Worm (Caenorhabditis elegans) whole organism, mixed stage, embryonic: ENCODE results near the gene F42A9.3.

Experiments used
- M03D4.4 ChIP-seq: sonication (generic microtip); optimal IDR thresholded peaks from 2 replicates; lab custom pipeline; 2017; ENCODE audit warnings: mild to moderate bottlenecking, missing genetic modification characterization, missing compliant biosample characterization
- bed-3 ChIP-seq: fragments of 200-800 bp; sonication (Bioruptor generic); optimal IDR thresholded peaks from 3 replicates; lab custom pipeline; 2018; ENCODE audit warnings: mild to moderate bottlenecking, missing genetic modification characterization, moderate library complexity, missing compliant biosample characterization
- blmp-1 ChIP-seq: fragments of 150-350 bp; optimal IDR thresholded peaks from 2 replicates; lab custom pipeline; 2014; ENCODE audit warnings: missing biosample characterization, missing genetic modification characterization
- ceh-39 ChIP-seq: fragments of 150-350 bp; optimal IDR thresholded peaks from 2 replicates; lab custom pipeline; 2014; ENCODE audit warnings: missing biosample characterization, missing genetic modification characterization
- ceh-43 ChIP-seq: fragments of 200-800 bp; sonication (Bioruptor generic); optimal IDR thresholded peaks from 2 replicates; lab custom pipeline; 2018; ENCODE audit warnings: mild to moderate bottlenecking, missing genetic modification characterization, moderate library complexity, missing compliant biosample characterization
- ceh-83 ChIP-seq: fragments of 200-800 bp; sonication (Bioruptor generic); optimal IDR thresholded peaks from 2 replicates; lab custom pipeline; 2018; ENCODE audit warnings: mild to moderate bottlenecking, missing genetic modification characterization, missing compliant biosample characterization
- ces-1 ChIP-seq: fragments of 150-350 bp; optimal IDR thresholded peaks from 2 replicates; lab custom pipeline; 2014; ENCODE audit warnings: missing biosample characterization, missing genetic modification reagents, missing genetic modification characterization
- cnd-1 ChIP-seq: fragments of 200-800 bp; sonication (Bioruptor generic); optimal IDR thresholded peaks from 2 replicates; lab custom pipeline; 2018; ENCODE audit warnings: mild to moderate bottlenecking, missing genetic modification characterization, missing compliant biosample characterization
- drap-1 ChIP-seq: fragments of 200-800 bp; sonication (Bioruptor generic); optimal IDR thresholded peaks from 3 replicates; lab custom pipeline; 2018; ENCODE audit warnings: mild to moderate bottlenecking, missing genetic modification characterization, missing compliant biosample characterization
- elt-1 ChIP-seq: sonication (generic microtip); optimal IDR thresholded peaks from 2 replicates; lab custom pipeline; 2017; ENCODE audit warnings: missing genetic modification characterization, mild to moderate bottlenecking, missing compliant biosample characterization, antibody characterized with exemption, moderate library complexity, borderline replicate concordance; ENCODE audit not compliant: insufficient read depth
- elt-3 ChIP-seq: fragments of 150-350 bp; optimal IDR thresholded peaks from 2 replicates; lab custom pipeline; 2014; ENCODE audit warnings: missing biosample characterization, missing genetic modification characterization
- flh-1 ChIP-seq: fragments of 200-800 bp; sonication (Bioruptor generic); optimal IDR thresholded peaks from 2 replicates; lab custom pipeline; 2018; ENCODE audit warnings: mild to moderate bottlenecking, missing genetic modification characterization, moderate library complexity, missing compliant biosample characterization
- ham-2 ChIP-seq: fragments of 200-800 bp; sonication (Bioruptor generic); optimal IDR thresholded peaks from 2 replicates; lab custom pipeline; 2018; ENCODE audit warnings: mild to moderate bottlenecking, missing genetic modification characterization, missing compliant biosample characterization
- hlh-1 ChIP-seq: fragments of 150-350 bp; optimal IDR thresholded peaks from 2 replicates; lab custom pipeline; 2014; ENCODE audit warnings: missing biosample characterization, missing genetic modification reagents, missing genetic modification characterization
- lin-13 ChIP-seq: fragments of 150-350 bp; optimal IDR thresholded peaks from 2 replicates; lab custom pipeline; 2014; ENCODE audit warnings: missing biosample characterization, missing genetic modification characterization
- lin-32 ChIP-seq: fragments of 200-800 bp; sonication (Bioruptor generic); optimal IDR thresholded peaks from 2 replicates; lab custom pipeline; 2018; ENCODE audit warnings: mild to moderate bottlenecking, missing genetic modification characterization, missing compliant biosample characterization
- lsy-2 ChIP-seq: fragments of 150-350 bp; optimal IDR thresholded peaks from 2 replicates; lab custom pipeline; 2014; ENCODE audit warnings: missing biosample characterization, missing genetic modification characterization
- mab-5 ChIP-seq: fragments of 150-350 bp; optimal IDR thresholded peaks from 2 replicates; lab custom pipeline; 2014; ENCODE audit warnings: missing biosample characterization, missing genetic modification characterization
- mep-1 ChIP-seq: fragments of 150-350 bp; optimal IDR thresholded peaks from 2 replicates; lab custom pipeline; 2017; ENCODE audit warnings: missing biosample characterization, missing genetic modification reagents, missing genetic modification characterization, inconsistent platforms
- mls-2 ChIP-seq: sonication (generic microtip); optimal IDR thresholded peaks from 2 replicates; lab custom pipeline; 2016; ENCODE audit warnings: mild to moderate bottlenecking, missing genetic modification characterization, moderate library complexity, missing compliant biosample characterization
- nhr-12 ChIP-seq: fragments of 150-350 bp; optimal IDR thresholded peaks from 2 replicates; lab custom pipeline; 2014; ENCODE audit warnings: missing biosample characterization, missing genetic modification characterization
- nhr-2 ChIP-seq: fragments of 150-350 bp; optimal IDR thresholded peaks from 2 replicates; lab custom pipeline; 2014; ENCODE audit warnings: missing biosample characterization, missing genetic modification characterization
- nhr-237 ChIP-seq: fragments of 150-350 bp; optimal IDR thresholded peaks from 2 replicates; lab custom pipeline; 2014; ENCODE audit warnings: missing biosample characterization, missing genetic modification characterization
- nhr-28 ChIP-seq: fragments of 150-350 bp; optimal IDR thresholded peaks from 2 replicates; lab custom pipeline; 2014; ENCODE audit warnings: missing biosample characterization, missing genetic modification characterization
- nhr-76 ChIP-seq: sonication (generic microtip); optimal IDR thresholded peaks from 2 replicates; lab custom pipeline; 2017; ENCODE audit warnings: missing biosample characterization, missing genetic modification characterization
- pha-4 ChIP-seq: fragments of 150-350 bp; optimal IDR thresholded peaks from 2 replicates; lab custom pipeline; 2018; ENCODE audit warnings: missing biosample characterization, missing genetic modification reagents, missing genetic modification characterization
- sem-2 ChIP-seq: fragments of 200-800 bp; sonication (Bioruptor generic); optimal IDR thresholded peaks from 2 replicates; lab custom pipeline; 2018; ENCODE audit warnings: mild to moderate bottlenecking, missing genetic modification characterization, missing compliant biosample characterization
- snpc-4 ChIP-seq: fragments of 150-350 bp; optimal IDR thresholded peaks from 2 replicates; lab custom pipeline; 2014; ENCODE audit warnings: missing biosample characterization, missing genetic modification characterization
- sptf-1 ChIP-seq: sonication (generic microtip); optimal IDR thresholded peaks from 2 replicates; lab custom pipeline; 2017; ENCODE audit warnings: mild to moderate bottlenecking, missing genetic modification characterization, moderate library complexity, missing compliant biosample characterization
- tbx-8 ChIP-seq: fragments of 200-800 bp; sonication (Bioruptor generic); optimal IDR thresholded peaks from 2 replicates; lab custom pipeline; 2018; ENCODE audit warnings: mild to moderate bottlenecking, missing genetic modification characterization, moderate library complexity, missing compliant biosample characterization
- unc-120 ChIP-seq: sonication (generic microtip); optimal IDR thresholded peaks from 2 replicates; lab custom pipeline; 2017; ENCODE audit warnings: missing genetic modification characterization, missing compliant biosample characterization; ENCODE audit not compliant: poor library complexity, severe bottlenecking
- unc-39 ChIP-seq: fragments of 150-350 bp; optimal IDR thresholded peaks from 2 replicates; lab custom pipeline; 2014; ENCODE audit warnings: missing biosample characterization, missing genetic modification characterization
- unc-62 ChIP-seq: fragments of 150-350 bp; optimal IDR thresholded peaks from 2 replicates; lab custom pipeline; 2014; ENCODE audit warnings: missing biosample characterization, missing genetic modification reagents, missing genetic modification characterization
- zip-8 ChIP-seq: fragments of 150-350 bp; optimal IDR thresholded peaks from 2 replicates; lab custom pipeline; 2014; ENCODE audit warnings: missing biosample characterization, missing genetic modification characterization
- ztf-11 ChIP-seq: fragments of 150-350 bp; optimal IDR thresholded peaks from 2 replicates; lab custom pipeline; 2014; ENCODE audit warnings: missing biosample characterization, missing genetic modification characterization

The F42A9.3 gene

ce11 chrIV:8618698-8619097 lies 1.6 kb downstream of the F42A9.3 start, which contains the start of gene F42A9.8:
F42A9.8 (minus strand) TSS chrIV:8618785.
- TF ChIP-seq mep-1 (tag; lab: Kevin White, UChicago) (peak; percentile 55), M03D4.4 (tag; lab: Kevin White, UChicago) (no peak)

DNA sequence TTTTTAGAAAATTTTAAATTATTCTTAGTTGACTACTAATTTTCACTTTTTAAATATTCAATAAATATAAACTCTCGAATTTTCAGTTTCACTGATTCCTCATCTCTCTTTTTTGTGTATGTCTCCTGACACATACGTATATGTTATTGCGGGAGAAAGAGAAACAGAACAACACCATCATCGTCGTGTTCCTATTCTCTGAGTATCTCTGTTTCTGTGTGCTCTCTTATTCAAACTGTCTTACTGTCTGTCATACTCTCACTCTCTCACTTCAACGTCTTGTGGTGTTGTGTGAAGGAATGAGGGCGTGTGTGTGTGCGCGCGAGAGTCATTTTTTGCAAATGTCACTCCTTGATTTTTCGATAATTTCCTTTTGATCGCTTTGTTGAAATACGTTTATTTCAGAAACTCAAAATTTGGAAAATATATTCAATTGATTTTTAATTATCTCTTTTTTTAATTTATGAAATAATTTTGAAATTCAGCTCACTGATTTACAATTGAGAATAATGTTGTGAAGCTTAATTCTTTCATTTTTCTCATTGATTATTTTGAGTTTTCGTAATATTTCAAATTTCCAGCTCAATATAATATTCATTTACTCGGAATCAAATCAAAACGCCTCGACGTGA lies 3.2 kb downstream of the F42A9.3 start, which contains the start of gene lin-49:
TSS of gene lin-49 (plus strand) at position 582 of the 632 bp plus-strand sequence.
- TF ChIP-seq ceh-39 (peak; percentile 17), ces-1 (GFP tag; lab: Kevin White, UChicago) (peak; percentile 49), pha-4 (peak; percentile 46), mep-1 (tag; lab: Kevin White, UChicago) (peak; percentile 34), zip-8 (tag; lab: Kevin White, UChicago) (no peak)

DNA sequence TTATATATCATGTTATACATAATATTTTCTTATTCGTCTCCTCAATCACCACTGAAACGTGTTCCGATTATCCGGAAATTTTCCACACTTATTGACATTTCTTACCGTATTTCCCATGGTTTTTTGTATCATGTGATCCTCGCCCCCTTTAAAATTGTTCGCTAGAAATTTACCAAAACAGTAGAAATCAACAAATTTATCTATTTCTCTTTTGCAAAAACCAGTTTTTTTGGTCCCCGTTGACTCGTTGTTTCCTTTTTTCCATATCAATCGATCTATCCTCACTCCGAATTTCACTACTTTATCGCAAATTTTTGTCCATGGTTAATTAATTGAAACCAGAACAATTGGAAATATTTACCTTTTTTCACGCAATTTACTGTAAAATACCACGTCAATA lies 8.7 kb downstream of the F42A9.3 start:
- no peak for TF ChIP-seq mab-5 (tag; lab: Kevin White, UChicago)
- no peak for TF ChIP-seq elt-3 (tag; lab: Kevin White, UChicago)
- TF ChIP-seq nhr-28 = no peak
- TF ChIP-seq ceh-39 = no peak
- no peak for TF ChIP-seq lin-13
- TF ChIP-seq bed-3 (GFP tag; lab: Kevin White, UChicago) = no peak
- no peak for TF ChIP-seq ceh-43 (GFP tag; lab: Kevin White, UChicago)
- TF ChIP-seq M03D4.4 (tag; lab: Kevin White, UChicago) = no peak
- TF ChIP-seq flh-1 (GFP tag; lab: Kevin White, UChicago) = no peak

- no peak for TF ChIP-seq unc-62
- TF ChIP-seq ces-1 (GFP tag; lab: Kevin White, UChicago) = peak; percentile 78
Measured at ce11 chrIV:8626294-8626693, 9.2 kb downstream of the F42A9.3 start.

DNA sequence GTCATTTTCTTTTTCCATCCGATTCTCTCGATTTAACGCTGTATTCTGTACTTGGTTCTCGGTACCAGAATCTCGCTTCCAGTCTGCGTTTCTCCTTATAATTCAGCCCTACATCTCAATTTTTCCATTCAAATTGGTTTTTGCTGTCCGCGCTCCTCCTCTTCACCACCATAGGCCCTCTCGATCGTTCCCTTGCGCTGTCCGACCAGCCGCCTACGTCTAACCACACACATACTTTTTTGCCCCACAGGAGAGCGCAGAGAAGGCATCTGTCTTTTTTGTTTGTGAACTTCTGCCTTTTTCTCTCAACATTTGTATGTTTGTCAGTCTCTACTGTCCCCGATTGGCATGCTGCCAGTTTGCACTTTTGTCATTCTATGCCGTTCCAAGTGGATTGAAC lies 10.3 kb downstream of the F42A9.3 start, which contains the start of gene F42A9.11:
TSS of gene F42A9.11 (plus strand) at position 310 of the 400 bp plus-strand sequence.
- TF ChIP-seq hlh-1 = peak; percentile 6
- TF ChIP-seq nhr-12 = no peak

- TF ChIP-seq pha-4 (no peak), nhr-12 (no peak)
Measured at ce11 chrIV:8628262-8628661, 11.2 kb downstream of the F42A9.3 start.

DNA sequence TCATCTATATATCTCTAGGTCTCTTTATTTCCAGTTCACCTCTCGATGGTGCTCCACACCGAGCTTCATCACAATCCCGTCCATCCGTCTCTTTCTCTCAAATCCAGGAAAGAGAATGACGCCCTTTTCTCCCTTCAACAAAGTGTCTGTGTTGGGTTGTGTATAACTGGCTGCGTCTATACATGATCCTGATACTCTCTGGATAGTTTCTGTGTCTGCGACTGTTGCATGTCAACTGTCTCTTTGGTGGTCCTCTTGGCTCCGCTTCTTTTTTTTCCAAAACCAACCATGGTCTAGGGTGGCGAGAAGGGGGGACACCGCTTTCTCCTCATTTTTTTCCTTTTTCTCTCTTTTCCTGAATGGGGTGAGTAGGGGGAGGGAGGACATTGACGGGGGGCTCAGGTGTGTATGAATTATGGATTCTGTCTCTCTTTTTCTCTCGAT lies 12.6 kb downstream of the F42A9.3 start:
- TF ChIP-seq unc-39 (no peak), elt-1 (tag; lab: Kevin White, UChicago) (no peak), pha-4 (no peak), zip-8 (tag; lab: Kevin White, UChicago) (no peak), ham-2 (GFP tag; lab: Kevin White, UChicago) (no peak), drap-1 (GFP tag; lab: Kevin White, UChicago) (peak; percentile 4), hlh-1 (peak; percentile 59), snpc-4 (no peak), M03D4.4 (tag; lab: Kevin White, UChicago) (no peak), elt-3 (tag; lab: Kevin White, UChicago) (no peak), ces-1 (GFP tag; lab: Kevin White, UChicago) (peak; percentile 27), nhr-76 (tag; lab: Kevin White, UChicago) (no peak), nhr-237 (tag; lab: Kevin White, UChicago) (peak; percentile 1), ceh-83 (GFP tag; lab: Kevin White, UChicago) (no peak), mep-1 (tag; lab: Kevin White, UChicago) (no peak), cnd-1 (tag; lab: Kevin White, UChicago) (no peak), bed-3 (GFP tag; lab: Kevin White, UChicago) (no peak), ceh-39 (no peak), sem-2 (no peak), nhr-2 (tag; lab: Kevin White, UChicago) (no peak), lin-32 (GFP tag; lab: Kevin White, UChicago) (no peak), blmp-1 (tag; lab: Kevin White, UChicago) (no peak), mls-2 (tag; lab: Kevin White, UChicago) (no peak), flh-1 (GFP tag; lab: Kevin White, UChicago) (no peak), sptf-1 (tag; lab: Kevin White, UChicago) (no peak), nhr-12 (no peak), ztf-11 (tag; lab: Kevin White, UChicago) (no peak), ceh-43 (GFP tag; lab: Kevin White, UChicago) (no peak), unc-62 (peak; percentile 67), tbx-8 (no peak), lsy-2 (no peak), nhr-28 (no peak), lin-13 (no peak), unc-120 (tag; lab: Kevin White, UChicago) (peak; percentile 94)
